Fruit fly (Drosophila melanogaster): Measurements from ENCODE around the gene CG5004.
A peak's percentile ranks its signal among the peaks of the same experiment; 100 is the strongest.

Gene CG5004

dm6 chrX:17123545-17124203 lies 16.3 kb downstream of the CG5004 start (continued):
- TF ChIP-seq CG11762 (GFP tag; optimal IDR thresholded peaks at IDR 0.05; ENCODE audit: insufficient read depth) (peak; percentile 48), ss (GFP tag; optimal IDR thresholded peaks at IDR 0.05) (peak in 1 of 2 experiments; percentile 43), Hr4 (GFP tag; optimal IDR thresholded peaks at IDR 0.05) (peak; percentile 64), Gug (GFP tag; IDR thresholded peaks at IDR 0.05) (peak; percentile 43), CG6792 (GFP tag; optimal IDR thresholded peaks at IDR 0.05) (peak; percentile 52), cyc (GFP tag; optimal IDR thresholded peaks at IDR 0.05) (peak; percentile 56), CG7368 (GFP tag; optimal IDR thresholded peaks at IDR 0.05) (peak; percentile 55), lz (GFP tag; optimal IDR thresholded peaks at IDR 0.05) (peak; percentile 68), vri (GFP tag; optimal IDR thresholded peaks at IDR 0.05) (no peak), CG6854 (GFP tag; optimal IDR thresholded peaks at IDR 0.05) (no peak), CG6163 (GFP tag; IDR thresholded peaks at IDR 0.05) (peak; percentile 52; the same call in 1 of the 3 replicates), acj6 (GFP tag; optimal IDR thresholded peaks at IDR 0.05) (peak; percentile 57), fd59A (GFP tag; optimal IDR thresholded peaks at IDR 0.05) (no peak), dsx (GFP tag; optimal IDR thresholded peaks at IDR 0.05; ENCODE audit: poor library complexity, severe bottlenecking) (no peak)

- peak; percentile 47; the same call in 1 of the 3 replicates for TF ChIP-seq CG6163 (GFP tag; IDR thresholded peaks at IDR 0.05)
- peak; percentile 38 for TF ChIP-seq net (GFP tag; optimal IDR thresholded peaks at IDR 0.05)
- no peak for TF ChIP-seq Lpt (GFP tag; optimal IDR thresholded peaks at IDR 0.05)
- TF ChIP-seq CG9139 (GFP tag; optimal IDR thresholded peaks at IDR 0.05): peak; percentile 44
- no peak for TF ChIP-seq Blimp-1 (GFP tag; optimal IDR thresholded peaks at IDR 0.05)
- no peak for TF ChIP-seq fd85E (GFP tag; optimal IDR thresholded peaks at IDR 0.05)
- TF ChIP-seq achi (GFP tag; optimal IDR thresholded peaks at IDR 0.05): no peak
- TF ChIP-seq dac (GFP tag; optimal IDR thresholded peaks at IDR 0.05): no peak
- peak; percentile 31 for TF ChIP-seq OdsH (GFP tag; optimal IDR thresholded peaks at IDR 0.05)
- peak; percentile 20 for TF ChIP-seq CG34406 (GFP tag; optimal IDR thresholded peaks at IDR 0.05)
- TF ChIP-seq fkh (GFP tag; optimal IDR thresholded peaks at IDR 0.05): peak; percentile 69
- peak; percentile 11 for TF ChIP-seq CG6808 (GFP tag; optimal IDR thresholded peaks at IDR 0.05)
- peak; percentile 15 for TF ChIP-seq CG6792 (GFP tag; optimal IDR thresholded peaks at IDR 0.05)
- peak; percentile 8 for TF ChIP-seq dsx (GFP tag; optimal IDR thresholded peaks at IDR 0.05; ENCODE audit: poor library complexity, severe bottlenecking)
- TF ChIP-seq acj6 (GFP tag; optimal IDR thresholded peaks at IDR 0.05): peak; percentile 13
- TF ChIP-seq CG16779 (tag; optimal IDR thresholded peaks at IDR 0.05): peak; percentile 41
- no peak for TF ChIP-seq Sox14 (GFP tag; optimal IDR thresholded peaks at IDR 0.05)
- TF ChIP-seq CG10669 (GFP tag; optimal IDR thresholded peaks at IDR 0.05): peak; percentile 43
- peak; percentile 85 for TF ChIP-seq svp (GFP tag)
- peak; percentile 11 for TF ChIP-seq Met (GFP tag; optimal IDR thresholded peaks at IDR 0.05)
- no peak for TF ChIP-seq Gug (GFP tag; IDR thresholded peaks at IDR 0.05)
- no peak for TF ChIP-seq lz (GFP tag; optimal IDR thresholded peaks at IDR 0.05)
- TF ChIP-seq Eip93F (GFP tag; optimal IDR thresholded peaks at IDR 0.05): no peak
- TF ChIP-seq CG6276 (GFP tag; optimal IDR thresholded peaks at IDR 0.05): peak; percentile 47
- TF ChIP-seq Ets96B (tag; optimal IDR thresholded peaks at IDR 0.05): peak; percentile 58
- TF ChIP-seq CG8319 (GFP tag; optimal IDR thresholded peaks at IDR 0.05): no peak
- TF ChIP-seq CG6854 (GFP tag; optimal IDR thresholded peaks at IDR 0.05): no peak
- peak; percentile 44 for TF ChIP-seq esn (GFP tag; optimal IDR thresholded peaks at IDR 0.05)
- TF ChIP-seq topi (GFP tag; optimal IDR thresholded peaks at IDR 0.05): peak; percentile 45
- peak; percentile 21 for TF ChIP-seq Hr4 (GFP tag; optimal IDR thresholded peaks at IDR 0.05)
- TF ChIP-seq salr (GFP tag; optimal IDR thresholded peaks at IDR 0.05): peak in 1 of 2 experiments; percentile 40
- TF ChIP-seq CG11762 (GFP tag; optimal IDR thresholded peaks at IDR 0.05; ENCODE audit: insufficient read depth): peak; percentile 10
- peak; percentile 24 for TF ChIP-seq Eip75B (GFP tag; optimal IDR thresholded peaks at IDR 0.05)
- no peak for TF ChIP-seq CG1621 (tag; optimal IDR thresholded peaks at IDR 0.05)
- peak; percentile 43 for TF ChIP-seq CG3032 (tag; optimal IDR thresholded peaks at IDR 0.05)
- TF ChIP-seq fd59A (GFP tag; optimal IDR thresholded peaks at IDR 0.05): no peak
- no peak; the same call in 2 of the 3 replicates for TF ChIP-seq eg (GFP tag; IDR thresholded peaks at IDR 0.05)
- TF ChIP-seq CG32006 (GFP tag; optimal IDR thresholded peaks at IDR 0.05): peak; percentile 29
- TF ChIP-seq CG11902 (GFP tag; optimal IDR thresholded peaks at IDR 0.05): peak; percentile 13
- peak; percentile 29 for TF ChIP-seq CG3919 (GFP tag; optimal IDR thresholded peaks at IDR 0.05)
Measured at dm6 chrX:17125017-17125821, 17.8 kb downstream of the CG5004 start.

Data from whole organism, prepupa.